Worm (Caenorhabditis elegans) whole organism, young adult: ENCODE results near the gene cbp-2.

Experiments
- B0336.3 ChIP-seq: fragments of 200-800 bp; sonication (Bioruptor generic); IDR thresholded peaks from 2 replicates; pipeline ENCODE4 v1.3.6; 2022; ENCODE audit warnings: missing genetic modification characterization, missing compliant biosample characterization
- D2030.7 ChIP-seq: fragments of 200-800 bp; sonication (Bioruptor generic); IDR thresholded peaks from 2 replicates; pipeline ENCODE4 v1.3.6; 2022; ENCODE audit warnings: missing genetic modification reagents, missing genetic modification characterization, missing compliant biosample characterization
- F39B2.1 ChIP-seq: fragments of 200-800 bp; sonication (Bioruptor generic); IDR thresholded peaks from 2 replicates; pipeline ENCODE4 v1.3.6; 2022; ENCODE audit warnings: missing genetic modification reagents, missing genetic modification characterization, missing compliant biosample characterization
- F49E8.2 ChIP-seq: sonication (generic microtip); optimal IDR thresholded peaks from 3 replicates; lab custom pipeline; 2017; ENCODE audit warnings: missing genetic modification characterization, mild to moderate bottlenecking, missing compliant biosample characterization, antibody characterized with exemption, moderate library complexity; ENCODE audit not compliant: insufficient read depth
- F55B11.4 ChIP-seq: sonication (generic microtip); optimal IDR thresholded peaks from 2 replicates; lab custom pipeline; 2016; ENCODE audit warnings: missing compliant biosample characterization, missing genetic modification characterization, borderline replicate concordance; ENCODE audit not compliant: insufficient read depth
- K12H6.12 ChIP-seq: fragments of 200-800 bp; sonication (Bioruptor generic); optimal IDR thresholded peaks from 2 replicates; lab custom pipeline; 2018; ENCODE audit warnings: mild to moderate bottlenecking, missing genetic modification characterization, missing compliant biosample characterization
- T26A5.8 ChIP-seq: sonication (generic microtip); optimal IDR thresholded peaks from 2 replicates; lab custom pipeline; 2016; ENCODE audit warnings: missing genetic modification characterization, missing compliant biosample characterization
- ama-1 ChIP-seq, 3 experiments: fragments of 150-350 bp in 1 of 3; sonication (generic microtip) in 2 of 3; optimal IDR thresholded peaks; 2 replicates each; lab custom pipeline; 2014 to 2018; ENCODE audit warnings: missing biosample characterization in 2 of 3, missing genetic modification characterization in 2 of 3, missing genetic modification reagents in 2 of 3
- cebp-1 ChIP-seq, 2 experiments: fragments of 200-800 bp in 1 of 2; sonication (Bioruptor generic) in 1 of 2; sonication (generic microtip) in 1 of 2; IDR thresholded peaks in 1 of 2; optimal IDR thresholded peaks in 1 of 2; 2 replicates each; pipeline versions ENCODE4 v1.3.6 to Lab custom; 2017 to 2022; ENCODE audit warnings: missing compliant biosample characterization in 2 of 2, missing genetic modification characterization in 2 of 2, mild to moderate bottlenecking in 1 of 2, missing genetic modification reagents in 1 of 2, moderate library complexity in 1 of 2
- ceh-27 ChIP-seq: fragments of 200-800 bp; sonication (Bioruptor generic); optimal IDR thresholded peaks from 2 replicates; lab custom pipeline; 2018; ENCODE audit warnings: mild to moderate bottlenecking, missing genetic modification characterization, moderate library complexity, missing compliant biosample characterization
- ceh-58 ChIP-seq: fragments of 200-800 bp; sonication (Bioruptor generic); IDR thresholded peaks from 2 replicates; pipeline ENCODE4 v1.3.6; 2022; ENCODE audit warnings: missing genetic modification characterization, missing compliant biosample characterization
- dpff-1 ChIP-seq: sonication (generic microtip); optimal IDR thresholded peaks from 2 replicates; lab custom pipeline; 2017; ENCODE audit warnings: mild to moderate bottlenecking, missing genetic modification characterization, missing compliant biosample characterization
- dpl-1 ChIP-seq: fragments of 150-350 bp; optimal IDR thresholded peaks from 2 replicates; lab custom pipeline; 2014; ENCODE audit warnings: missing biosample characterization, missing genetic modification reagents, missing genetic modification characterization
- efl-1 ChIP-seq: fragments of 150-350 bp; optimal IDR thresholded peaks from 2 replicates; lab custom pipeline; 2014; ENCODE audit warnings: missing biosample characterization, missing genetic modification reagents, missing genetic modification characterization
- egl-18 ChIP-seq: fragments of 200-800 bp; sonication (Bioruptor generic); IDR thresholded peaks from 2 replicates; pipeline ENCODE4 v1.3.6; 2022; ENCODE audit warnings: missing genetic modification reagents, missing genetic modification characterization, missing compliant biosample characterization
- egl-44 ChIP-seq: fragments of 200-800 bp; sonication (Bioruptor generic); IDR thresholded peaks from 2 replicates; pipeline ENCODE4 v1.3.6; 2022; ENCODE audit warnings: missing genetic modification reagents, missing genetic modification characterization, missing compliant biosample characterization
- hlh-12 ChIP-seq: sonication (generic microtip); optimal IDR thresholded peaks from 2 replicates; lab custom pipeline; 2016; ENCODE audit warnings: missing genetic modification characterization, missing compliant biosample characterization
- hmg-20 ChIP-seq: fragments of 200-800 bp; sonication (Bioruptor generic); IDR thresholded peaks from 2 replicates; pipeline ENCODE4 v1.3.6; 2022; ENCODE audit warnings: missing genetic modification reagents, missing genetic modification characterization, missing compliant biosample characterization
- lag-1 ChIP-seq: fragments of 200-800 bp; sonication (Bioruptor generic); IDR thresholded peaks from 2 replicates; pipeline ENCODE4 v1.3.6; 2022; ENCODE audit warnings: missing genetic modification reagents, missing genetic modification characterization, missing compliant biosample characterization
- lir-1 ChIP-seq: fragments of 200-800 bp; sonication (Bioruptor generic); conservative IDR thresholded peaks from 2 replicates; pipeline ENCODE4 v1.3.6; 2022; ENCODE audit warnings: missing genetic modification reagents, missing genetic modification characterization, missing compliant biosample characterization
- madf-10 ChIP-seq: sonication (generic microtip); optimal IDR thresholded peaks from 2 replicates; lab custom pipeline; 2016; ENCODE audit warnings: mild to moderate bottlenecking, missing genetic modification characterization, missing compliant biosample characterization
- madf-3 ChIP-seq: fragments of 200-800 bp; sonication (Bioruptor generic); IDR thresholded peaks from 2 replicates; pipeline ENCODE4 v1.3.6; 2022; ENCODE audit warnings: missing genetic modification reagents, missing genetic modification characterization, missing compliant biosample characterization
- nfya-1 ChIP-seq: sonication (generic microtip); optimal IDR thresholded peaks from 2 replicates; lab custom pipeline; 2017; ENCODE audit warnings: antibody characterized with exemption, missing compliant biosample characterization, missing genetic modification characterization, borderline replicate concordance; ENCODE audit not compliant: insufficient read depth
- nfyb-1 ChIP-seq: fragments of 200-800 bp; sonication (Bioruptor generic); IDR thresholded peaks from 2 replicates; pipeline ENCODE4 v1.3.6; 2022; ENCODE audit warnings: missing genetic modification reagents, missing genetic modification characterization, missing compliant biosample characterization
- nhr-80 ChIP-seq: sonication (generic microtip); optimal IDR thresholded peaks from 2 replicates; lab custom pipeline; 2016; ENCODE audit warnings: missing genetic modification characterization, missing compliant biosample characterization
- pbrm-1 ChIP-seq: fragments of 200-800 bp; sonication (Bioruptor generic); IDR thresholded peaks from 2 replicates; pipeline ENCODE4 v1.3.6; 2022; ENCODE audit warnings: missing genetic modification reagents, missing genetic modification characterization, missing compliant biosample characterization
- pha-4 ChIP-seq: fragments of 150-350 bp; sonication (generic microtip); optimal IDR thresholded peaks from 2 replicates; lab custom pipeline; 2014; ENCODE audit warnings: missing biosample characterization, missing genetic modification reagents, missing genetic modification characterization
- repo-1 ChIP-seq: sonication (generic microtip); optimal IDR thresholded peaks from 2 replicates; lab custom pipeline; 2017; ENCODE audit warnings: mild to moderate bottlenecking, missing genetic modification characterization, missing compliant biosample characterization
- sdz-38 ChIP-seq: sonication (generic microtip); optimal IDR thresholded peaks from 2 replicates; lab custom pipeline; 2016; ENCODE audit warnings: missing genotype, missing genetic modification characterization, missing compliant biosample characterization
- snpc-4 ChIP-seq, 5 experiments: fragments of 150-350 bp in 1 of 5; sonication (generic microtip) in 4 of 5; optimal IDR thresholded peaks; 2 replicates each; lab custom pipeline; 2014 to 2018; ENCODE audit warnings: missing genetic modification characterization in 5 of 5, missing biosample characterization in 3 of 5, antibody characterized with exemption in 2 of 5, mild to moderate bottlenecking in 2 of 5, missing compliant biosample characterization in 2 of 5, missing genotype in 2 of 5, moderate library complexity in 2 of 5, missing genetic modification reagents in 1 of 5
- tbp1 ChIP-seq: fragments of 200-800 bp; sonication (Bioruptor generic); optimal IDR thresholded peaks from 2 replicates; lab custom pipeline; 2018; ENCODE audit warnings: mild to moderate bottlenecking, missing genetic modification characterization, missing compliant biosample characterization
- xnd-1 ChIP-seq: sonication (generic microtip); optimal IDR thresholded peaks from 2 replicates; lab custom pipeline; 2016; ENCODE audit warnings: missing genotype, missing genetic modification reagents, missing genetic modification characterization, missing compliant biosample characterization

Gene cbp-2

ce11 chrIII:9920764-9921163, 2.2 kb upstream of the cbp-2 start, which contains the start of gene F40F12.3:
TSS of gene F40F12.3 (minus strand) at chrIII:9920864.
- TF ChIP-seq F55B11.4 (tag; lab: Kevin White, UChicago) (no peak), efl-1 (GFP tag; lab: Kevin White, UChicago) (no peak), dpff-1 (tag; lab: Kevin White, UChicago) (no peak), madf-3 (GFP tag; lab: Robert Waterston, UW) (no peak), pha-4 (tag; lab: Kevin White, UChicago) (no peak)
- TF ChIP-seq, all 124 proteins: peak for 0

ce11 chrIII:9922310-9922709, 664 bp upstream of the cbp-2 start:
- TF ChIP-seq cebp-1 (GFP tag; IDR thresholded peaks at IDR 0.05; lab: Robert Waterston, UW) (no peak), cebp-1 (tag; optimal IDR thresholded peaks at IDR 0.05; lab: Kevin White, UChicago) (peak; percentile 50), dpl-1 (GFP tag; lab: Kevin White, UChicago) (no peak), hmg-20 (GFP tag; lab: Robert Waterston, UW) (no peak), repo-1 (tag; lab: Kevin White, UChicago) (no peak), madf-10 (tag; lab: Kevin White, UChicago) (no peak), nhr-80 (tag; lab: Kevin White, UChicago) (peak; percentile 57)

DNA sequence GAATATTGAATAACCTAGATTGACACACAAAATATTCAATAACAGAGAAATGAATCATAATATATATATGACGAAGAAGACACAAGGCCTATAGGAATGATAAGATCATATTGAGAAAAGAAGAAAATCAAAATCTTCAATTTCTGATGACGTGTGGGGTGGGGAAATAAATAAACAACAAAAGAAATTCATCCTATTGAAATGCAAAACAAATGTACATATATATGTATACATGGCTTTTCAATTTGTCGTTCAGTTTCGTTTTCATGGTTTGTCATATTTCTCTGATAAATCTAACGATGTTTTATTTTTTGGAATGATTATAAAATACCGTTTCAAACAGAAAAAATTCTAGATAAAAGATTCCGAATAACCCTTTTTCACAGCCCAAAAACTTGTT, 3.7 kb downstream of the cbp-2 start, which contains the start of gene ttr-3:
ttr-3 (minus strand) TSS at position 101 of the 400 bp plus-strand sequence.
- no peak for TF ChIP-seq xnd-1

DNA sequence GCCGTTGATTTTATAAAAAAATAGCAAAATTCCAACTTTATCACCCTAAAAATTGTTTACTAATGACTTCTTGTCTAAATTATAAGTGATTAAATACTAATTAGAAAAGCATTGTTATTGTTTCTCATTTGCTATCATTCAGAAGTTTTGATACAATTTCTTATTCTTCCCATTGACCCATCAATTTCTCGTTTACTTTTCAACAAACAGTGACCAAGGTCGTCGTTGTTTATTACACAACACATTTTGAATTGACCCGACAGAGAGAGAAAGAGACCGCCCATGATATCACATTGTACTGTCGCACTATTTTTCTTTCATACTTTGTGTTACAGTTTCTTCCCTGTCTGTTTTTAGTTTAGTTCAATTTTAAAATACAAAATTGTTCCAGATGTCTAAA, 4.4 kb downstream of the cbp-2 start, which contains the start of gene ttr-2:
ttr-2 (plus strand) TSS at position 392 of the 400 bp plus-strand sequence.
- no peak for TF ChIP-seq K12H6.12 (tag; lab: Kevin White, UChicago)
- no peak for TF ChIP-seq tbp1 (GFP tag; lab: Kevin White, UChicago)
- TF ChIP-seq F39B2.1 (GFP tag; lab: Robert Waterston, UW), result no peak
- TF ChIP-seq F49E8.2, result no peak
- no peak for TF ChIP-seq egl-44 (GFP tag; lab: Robert Waterston, UW)
- TF ChIP-seq ceh-27 (GFP tag; lab: Kevin White, UChicago), result no peak
- TF ChIP-seq lir-1, result no peak
- TF ChIP-seq B0336.3, result no peak
- no peak for TF ChIP-seq nfyb-1 (GFP tag; lab: Robert Waterston, UW)
- TF ChIP-seq snpc-4 (GFP tag; optimal IDR thresholded peaks at IDR 0.05; lab: Kevin White, UChicago), result no peak
- TF ChIP-seq snpc-4 (tag; optimal IDR thresholded peaks at IDR 0.05; lab: Kevin White, UChicago), result no peak
- no peak for TF ChIP-seq lag-1 (GFP tag; lab: Robert Waterston, UW)
- no peak for TF ChIP-seq egl-18 (GFP tag; lab: Robert Waterston, UW)
- TF ChIP-seq T26A5.8, result no peak
- no peak for TF ChIP-seq ceh-58 (GFP tag; lab: Robert Waterston, UW)

- TF ChIP-seq dpff-1 (tag; lab: Kevin White, UChicago) (no peak), egl-44 (GFP tag; lab: Robert Waterston, UW) (no peak), sdz-38 (no peak), ama-1 (optimal IDR thresholded peaks at IDR 0.05; lab: Kevin White, UChicago) (peak; percentile 48), ama-1 (GFP tag; optimal IDR thresholded peaks at IDR 0.05; lab: Kevin White, UChicago) (no peak), T26A5.8 (no peak), hlh-12 (tag; lab: Kevin White, UChicago) (no peak), nfya-1 (no peak), pbrm-1 (no peak), D2030.7 (GFP tag; lab: Robert Waterston, UW) (no peak)
Observed at ce11 chrIII:9928777-9929176, 5.8 kb downstream of the cbp-2 start, which contains the start of gene ttr-1. TSS of gene ttr-1 (plus strand) at chrIII:9929077.
